Worm (Caenorhabditis elegans) whole organism, mixed stage, embryonic: ENCODE results near the gene F12E12.6.

Experiments used
- M03D4.4 ChIP-seq: sonication (generic microtip); optimal IDR thresholded peaks from 2 replicates; lab custom pipeline; 2017; ENCODE audit warnings: mild to moderate bottlenecking, missing genetic modification characterization, missing compliant biosample characterization
- bed-3 ChIP-seq: fragments of 200-800 bp; sonication (Bioruptor generic); optimal IDR thresholded peaks from 3 replicates; lab custom pipeline; 2018; ENCODE audit warnings: mild to moderate bottlenecking, missing genetic modification characterization, moderate library complexity, missing compliant biosample characterization
- blmp-1 ChIP-seq: fragments of 150-350 bp; optimal IDR thresholded peaks from 2 replicates; lab custom pipeline; 2014; ENCODE audit warnings: missing biosample characterization, missing genetic modification characterization
- ceh-39 ChIP-seq: fragments of 150-350 bp; optimal IDR thresholded peaks from 2 replicates; lab custom pipeline; 2014; ENCODE audit warnings: missing biosample characterization, missing genetic modification characterization
- ceh-43 ChIP-seq: fragments of 200-800 bp; sonication (Bioruptor generic); optimal IDR thresholded peaks from 2 replicates; lab custom pipeline; 2018; ENCODE audit warnings: mild to moderate bottlenecking, missing genetic modification characterization, moderate library complexity, missing compliant biosample characterization
- ceh-83 ChIP-seq: fragments of 200-800 bp; sonication (Bioruptor generic); optimal IDR thresholded peaks from 2 replicates; lab custom pipeline; 2018; ENCODE audit warnings: mild to moderate bottlenecking, missing genetic modification characterization, missing compliant biosample characterization
- ces-1 ChIP-seq: fragments of 150-350 bp; optimal IDR thresholded peaks from 2 replicates; lab custom pipeline; 2014; ENCODE audit warnings: missing biosample characterization, missing genetic modification reagents, missing genetic modification characterization
- cnd-1 ChIP-seq: fragments of 200-800 bp; sonication (Bioruptor generic); optimal IDR thresholded peaks from 2 replicates; lab custom pipeline; 2018; ENCODE audit warnings: mild to moderate bottlenecking, missing genetic modification characterization, missing compliant biosample characterization
- drap-1 ChIP-seq: fragments of 200-800 bp; sonication (Bioruptor generic); optimal IDR thresholded peaks from 3 replicates; lab custom pipeline; 2018; ENCODE audit warnings: mild to moderate bottlenecking, missing genetic modification characterization, missing compliant biosample characterization
- elt-1 ChIP-seq: sonication (generic microtip); optimal IDR thresholded peaks from 2 replicates; lab custom pipeline; 2017; ENCODE audit warnings: missing genetic modification characterization, mild to moderate bottlenecking, missing compliant biosample characterization, antibody characterized with exemption, moderate library complexity, borderline replicate concordance; ENCODE audit not compliant: insufficient read depth
- elt-3 ChIP-seq: fragments of 150-350 bp; optimal IDR thresholded peaks from 2 replicates; lab custom pipeline; 2014; ENCODE audit warnings: missing biosample characterization, missing genetic modification characterization
- flh-1 ChIP-seq: fragments of 200-800 bp; sonication (Bioruptor generic); optimal IDR thresholded peaks from 2 replicates; lab custom pipeline; 2018; ENCODE audit warnings: mild to moderate bottlenecking, missing genetic modification characterization, moderate library complexity, missing compliant biosample characterization
- hlh-1 ChIP-seq: fragments of 150-350 bp; optimal IDR thresholded peaks from 2 replicates; lab custom pipeline; 2014; ENCODE audit warnings: missing biosample characterization, missing genetic modification reagents, missing genetic modification characterization
- lin-13 ChIP-seq: fragments of 150-350 bp; optimal IDR thresholded peaks from 2 replicates; lab custom pipeline; 2014; ENCODE audit warnings: missing biosample characterization, missing genetic modification characterization
- lin-32 ChIP-seq: fragments of 200-800 bp; sonication (Bioruptor generic); optimal IDR thresholded peaks from 2 replicates; lab custom pipeline; 2018; ENCODE audit warnings: mild to moderate bottlenecking, missing genetic modification characterization, missing compliant biosample characterization
- lsy-2 ChIP-seq: fragments of 150-350 bp; optimal IDR thresholded peaks from 2 replicates; lab custom pipeline; 2014; ENCODE audit warnings: missing biosample characterization, missing genetic modification characterization
- mab-5 ChIP-seq: fragments of 150-350 bp; optimal IDR thresholded peaks from 2 replicates; lab custom pipeline; 2014; ENCODE audit warnings: missing biosample characterization, missing genetic modification characterization
- mls-2 ChIP-seq: sonication (generic microtip); optimal IDR thresholded peaks from 2 replicates; lab custom pipeline; 2016; ENCODE audit warnings: mild to moderate bottlenecking, missing genetic modification characterization, moderate library complexity, missing compliant biosample characterization
- nhr-2 ChIP-seq: fragments of 150-350 bp; optimal IDR thresholded peaks from 2 replicates; lab custom pipeline; 2014; ENCODE audit warnings: missing biosample characterization, missing genetic modification characterization
- nhr-237 ChIP-seq: fragments of 150-350 bp; optimal IDR thresholded peaks from 2 replicates; lab custom pipeline; 2014; ENCODE audit warnings: missing biosample characterization, missing genetic modification characterization
- nhr-28 ChIP-seq: fragments of 150-350 bp; optimal IDR thresholded peaks from 2 replicates; lab custom pipeline; 2014; ENCODE audit warnings: missing biosample characterization, missing genetic modification characterization
- nhr-76 ChIP-seq: sonication (generic microtip); optimal IDR thresholded peaks from 2 replicates; lab custom pipeline; 2017; ENCODE audit warnings: missing biosample characterization, missing genetic modification characterization
- pha-4 ChIP-seq: fragments of 150-350 bp; optimal IDR thresholded peaks from 2 replicates; lab custom pipeline; 2018; ENCODE audit warnings: missing biosample characterization, missing genetic modification reagents, missing genetic modification characterization
- sem-2 ChIP-seq: fragments of 200-800 bp; sonication (Bioruptor generic); optimal IDR thresholded peaks from 2 replicates; lab custom pipeline; 2018; ENCODE audit warnings: mild to moderate bottlenecking, missing genetic modification characterization, missing compliant biosample characterization
- snpc-4 ChIP-seq: fragments of 150-350 bp; optimal IDR thresholded peaks from 2 replicates; lab custom pipeline; 2014; ENCODE audit warnings: missing biosample characterization, missing genetic modification characterization
- sptf-1 ChIP-seq: sonication (generic microtip); optimal IDR thresholded peaks from 2 replicates; lab custom pipeline; 2017; ENCODE audit warnings: mild to moderate bottlenecking, missing genetic modification characterization, moderate library complexity, missing compliant biosample characterization
- tbx-8 ChIP-seq: fragments of 200-800 bp; sonication (Bioruptor generic); optimal IDR thresholded peaks from 2 replicates; lab custom pipeline; 2018; ENCODE audit warnings: mild to moderate bottlenecking, missing genetic modification characterization, moderate library complexity, missing compliant biosample characterization
- unc-120 ChIP-seq: sonication (generic microtip); optimal IDR thresholded peaks from 2 replicates; lab custom pipeline; 2017; ENCODE audit warnings: missing genetic modification characterization, missing compliant biosample characterization; ENCODE audit not compliant: poor library complexity, severe bottlenecking
- unc-39 ChIP-seq: fragments of 150-350 bp; optimal IDR thresholded peaks from 2 replicates; lab custom pipeline; 2014; ENCODE audit warnings: missing biosample characterization, missing genetic modification characterization
- unc-62 ChIP-seq: fragments of 150-350 bp; optimal IDR thresholded peaks from 2 replicates; lab custom pipeline; 2014; ENCODE audit warnings: missing biosample characterization, missing genetic modification reagents, missing genetic modification characterization
- zip-8 ChIP-seq: fragments of 150-350 bp; optimal IDR thresholded peaks from 2 replicates; lab custom pipeline; 2014; ENCODE audit warnings: missing biosample characterization, missing genetic modification characterization

F12E12.6 gene

ce11 chrII:3750685-3751084 lies 13.9 kb upstream of the F12E12.6 start, which contains the start of gene fbxb-91:
TSS of gene fbxb-91 (minus strand) at chrII:3750785.
- TF ChIP-seq snpc-4 (tag; lab: Kevin White, UChicago) (no peak), mls-2 (tag; lab: Kevin White, UChicago) (no peak), lsy-2 (no peak), unc-62 (no peak), M03D4.4 (no peak), tbx-8 (GFP tag; lab: Kevin White, UChicago) (no peak)

ce11 chrII:3748719-3749118 lies 12.0 kb upstream of the F12E12.6 start, which contains the start of gene fbxb-90:
TSS of gene fbxb-90 (minus strand) at chrII:3748819.
- TF ChIP-seq flh-1 (GFP tag; lab: Kevin White, UChicago) (no peak), unc-62 (no peak), elt-3 (tag; lab: Kevin White, UChicago) (no peak), blmp-1 (tag; lab: Kevin White, UChicago) (no peak), ceh-83 (GFP tag; lab: Kevin White, UChicago) (no peak), M03D4.4 (no peak), zip-8 (no peak), ceh-43 (GFP tag; lab: Kevin White, UChicago) (no peak), ceh-39 (no peak), tbx-8 (GFP tag; lab: Kevin White, UChicago) (no peak), sptf-1 (no peak), sem-2 (GFP tag; lab: Kevin White, UChicago) (no peak), mab-5 (no peak), unc-120 (tag; lab: Kevin White, UChicago) (no peak), lsy-2 (no peak), hlh-1 (tag; lab: Kevin White, UChicago) (no peak), lin-32 (no peak), lin-13 (tag; lab: Kevin White, UChicago) (no peak)

ce11 chrII:3747405-3747804 lies 10.7 kb upstream of the F12E12.6 start, which contains the start of gene fbxb-92:
TSS of gene fbxb-92 (minus strand) at chrII:3747505.
- TF ChIP-seq sem-2 (GFP tag; lab: Kevin White, UChicago) (no peak), nhr-237 (tag; lab: Kevin White, UChicago) (no peak), elt-3 (tag; lab: Kevin White, UChicago) (no peak), nhr-2 (no peak), lin-13 (tag; lab: Kevin White, UChicago) (no peak), ceh-83 (GFP tag; lab: Kevin White, UChicago) (no peak), unc-120 (tag; lab: Kevin White, UChicago) (no peak), nhr-28 (no peak), sptf-1 (no peak), mls-2 (tag; lab: Kevin White, UChicago) (no peak), ces-1 (no peak), unc-39 (tag; lab: Kevin White, UChicago) (no peak)

ce11 chrII:3743684-3744200 lies 7.0 kb upstream of the F12E12.6 start, which contains the start of gene nta-1:
TSS of gene nta-1 (minus strand) at chrII:3743814.
- no peak for TF ChIP-seq elt-1 (tag; lab: Kevin White, UChicago)
- no peak for TF ChIP-seq lin-32
- TF ChIP-seq bed-3 (GFP tag; lab: Kevin White, UChicago) = no peak
- TF ChIP-seq unc-62 = no peak
- TF ChIP-seq lsy-2 = no peak
- TF ChIP-seq pha-4 (tag; lab: Kevin White, UChicago) = no peak
- no peak for TF ChIP-seq snpc-4 (tag; lab: Kevin White, UChicago)
- no peak for TF ChIP-seq ceh-43 (GFP tag; lab: Kevin White, UChicago)
- TF ChIP-seq blmp-1 (tag; lab: Kevin White, UChicago) = no peak
- TF ChIP-seq, all 35 proteins: peak for 0

- no peak for TF ChIP-seq nhr-2
These were observed 4.8 kb upstream of the F12E12.6 start, which contains the start of gene F12E12.1 for ce11 chrII:3741584-3741983. TSS of gene F12E12.1 (plus strand) at chrII:3741884.

- TF ChIP-seq lin-32 (no peak), sem-2 (GFP tag; lab: Kevin White, UChicago) (no peak), cnd-1 (tag; lab: Kevin White, UChicago) (no peak), nhr-76 (no peak), hlh-1 (tag; lab: Kevin White, UChicago) (no peak), sptf-1 (no peak), M03D4.4 (no peak), tbx-8 (GFP tag; lab: Kevin White, UChicago) (no peak), bed-3 (GFP tag; lab: Kevin White, UChicago) (no peak), drap-1 (GFP tag; lab: Kevin White, UChicago) (no peak), lsy-2 (no peak), elt-3 (tag; lab: Kevin White, UChicago) (no peak), unc-120 (tag; lab: Kevin White, UChicago) (no peak), ceh-43 (GFP tag; lab: Kevin White, UChicago) (no peak), pha-4 (tag; lab: Kevin White, UChicago) (no peak), elt-1 (tag; lab: Kevin White, UChicago) (no peak), lin-13 (tag; lab: Kevin White, UChicago) (no peak), zip-8 (no peak), mls-2 (tag; lab: Kevin White, UChicago) (no peak), nhr-28 (no peak)
These were observed 2.9 kb upstream of the F12E12.6 start, which contains the start of gene F12E12.2 for ce11 chrII:3739647-3740046. TSS of gene F12E12.2 (plus strand) at chrII:3739947.
